Worm (Caenorhabditis elegans): ENCODE data around the gene T16H12.13.
A peak's percentile ranks its signal among the peaks of the same experiment; 100 is the strongest.

T16H12.13 gene

ce11 chrIII:10088508-10088981 is 3.3 kb downstream of the T16H12.13 start, which contains the start of gene hal-2:
Gene hal-2, minus strand, starts transcription at chrIII:10088931.
- no peak for TF ChIP-seq R02D3.7 (tag; optimal IDR thresholded peaks at IDR 0.05)
- no peak for TF ChIP-seq madf-5 (GFP tag; IDR thresholded peaks at IDR 0.05)
- TF ChIP-seq Y75B8A.6 (GFP tag; IDR thresholded peaks at IDR 0.05): no peak
- TF ChIP-seq arid-1 (GFP tag; conservative IDR thresholded peaks at IDR 0.05): no peak
- TF ChIP-seq tag-97 (GFP tag; IDR thresholded peaks at IDR 0.05): no peak
- no peak for TF ChIP-seq Y105C5A.15 (GFP tag; IDR thresholded peaks at IDR 0.05)
- no peak for TF ChIP-seq Y5F2A.4 (GFP tag; optimal IDR thresholded peaks at IDR 0.05)
- TF ChIP-seq dmd-6 (GFP tag; IDR thresholded peaks at IDR 0.05): no peak
- TF ChIP-seq lin-29 (GFP tag; IDR thresholded peaks at IDR 0.05): no peak
- TF ChIP-seq daf-8 (GFP tag; IDR thresholded peaks at IDR 0.05): no peak
- TF ChIP-seq lin-15B (tag; optimal IDR thresholded peaks at IDR 0.05): no peak
- TF ChIP-seq ZK546.5 (tag; optimal IDR thresholded peaks at IDR 0.05): no peak

- no peak for TF ChIP-seq dmd-8 (GFP tag; IDR thresholded peaks at IDR 0.05)
- TF ChIP-seq F10B5.3 (tag; optimal IDR thresholded peaks at IDR 0.05): no peak
- no peak for TF ChIP-seq gei-8 (GFP tag; optimal IDR thresholded peaks at IDR 0.05)
- TF ChIP-seq pha-4 (GFP tag; IDR thresholded peaks at IDR 0.05): peak; percentile 7; the same call in 1 of the 2 replicates
- no peak for TF ChIP-seq pha-4 (tag; optimal IDR thresholded peaks at IDR 0.05)
- no peak for TF ChIP-seq T20F7.1 (GFP tag; optimal IDR thresholded peaks at IDR 0.05)
- no peak for TF ChIP-seq lsy-2 (tag; optimal IDR thresholded peaks at IDR 0.05)
- TF ChIP-seq hif-1 (tag; optimal IDR thresholded peaks at IDR 0.05): no peak
These were observed 5.5 kb downstream of the T16H12.13 start, which contains the start of gene gtf-2H2C for ce11 chrIII:10090685-10091084. Gene gtf-2H2C, minus strand, starts transcription at chrIII:10090785.

- TF ChIP-seq mes-2 (tag; optimal IDR thresholded peaks at IDR 0.05; ENCODE audit: poor library complexity, severe bottlenecking): peak; percentile 58
- no peak for TF ChIP-seq fos-1 (tag; optimal IDR thresholded peaks at IDR 0.05)
- no peak for TF ChIP-seq skn-1 (tag; optimal IDR thresholded peaks at IDR 0.05)
- no peak for TF ChIP-seq ceh-44 (GFP tag; IDR thresholded peaks at IDR 0.05)
- no peak for TF ChIP-seq cey-2 (tag; optimal IDR thresholded peaks at IDR 0.05; ENCODE audit: borderline replicate concordance, insufficient read depth)
- no peak for TF ChIP-seq lin-39 (tag; optimal IDR thresholded peaks at IDR 0.05)
- no peak for TF ChIP-seq T20F7.1 (GFP tag; optimal IDR thresholded peaks at IDR 0.05)
- TF ChIP-seq duxl-1 (tag; optimal IDR thresholded peaks at IDR 0.05; ENCODE audit: poor library complexity): no peak
- no peak for TF ChIP-seq nhr-25 (tag; optimal IDR thresholded peaks at IDR 0.05; ENCODE audit: borderline replicate concordance, insufficient read depth)
- TF ChIP-seq zip-11 (GFP tag; IDR thresholded peaks at IDR 0.05): no peak
- no peak for TF ChIP-seq lin-1 (GFP tag; IDR thresholded peaks at IDR 0.05)
- TF ChIP-seq nhr-102 (tag; optimal IDR thresholded peaks at IDR 0.05): no peak
- TF ChIP-seq daf-8 (GFP tag; IDR thresholded peaks at IDR 0.05): no peak
- peak; percentile 69 for TF ChIP-seq dpl-1 (GFP tag; optimal IDR thresholded peaks at IDR 0.05)
- no peak for TF ChIP-seq hif-1 (tag; optimal IDR thresholded peaks at IDR 0.05)
- no peak for TF ChIP-seq ztf-7 (tag; optimal IDR thresholded peaks at IDR 0.05)
- TF ChIP-seq ceh-62 (tag; optimal IDR thresholded peaks at IDR 0.05): no peak
- TF ChIP-seq hlh-30 (tag; optimal IDR thresholded peaks at IDR 0.05; ENCODE audit: insufficient read depth): peak; percentile 11
- no peak for TF ChIP-seq pqm-1 (tag; optimal IDR thresholded peaks at IDR 0.05)
- no peak for TF ChIP-seq F44E2.7 (GFP tag; IDR thresholded peaks at IDR 0.05)
- TF ChIP-seq madf-9 (GFP tag; conservative IDR thresholded peaks at IDR 0.05): no peak
- no peak for TF ChIP-seq spr-3 (GFP tag; optimal IDR thresholded peaks at IDR 0.05)
- TF ChIP-seq ZK337.2 (GFP tag; IDR thresholded peaks at IDR 0.05): no peak
- TF ChIP-seq ZK546.5 (tag; optimal IDR thresholded peaks at IDR 0.05): no peak
- TF ChIP-seq lsy-2 (tag; optimal IDR thresholded peaks at IDR 0.05): peak in 1 of 2 experiments; percentile 47
- TF ChIP-seq Y75B8A.6 (GFP tag; IDR thresholded peaks at IDR 0.05): no peak
- TF ChIP-seq Y48G9A.11 (GFP tag; IDR thresholded peaks at IDR 0.05): no peak
- 0 out of 2 replicates have a peak, but pooled peaks have one; percentile 21 for TF ChIP-seq lin-38 (GFP tag; IDR thresholded peaks at IDR 0.05)
- TF ChIP-seq lin-15B (tag; optimal IDR thresholded peaks at IDR 0.05): no peak
- no peak for TF ChIP-seq R02D3.7 (tag; optimal IDR thresholded peaks at IDR 0.05)
These were observed 7.9 kb downstream of the T16H12.13 start for ce11 chrIII:10093093-10093492.
